Worm (Caenorhabditis elegans) whole organism, L4 larva: ENCODE results near the gene gcy-5.

Experiments used
- F44E2.7 ChIP-seq: fragments of 200-800 bp; sonication (Bioruptor generic); IDR thresholded peaks from 2 replicates; pipeline ENCODE4 v2.1.2; 2022; ENCODE audit warnings: missing genetic modification characterization, missing compliant biosample characterization
- dpl-1 ChIP-seq: fragments of 150-350 bp; optimal IDR thresholded peaks from 2 replicates; lab custom pipeline; 2014; ENCODE audit warnings: missing biosample characterization, missing genetic modification reagents, missing genetic modification characterization
- dve-1 ChIP-seq: sonication (generic microtip); optimal IDR thresholded peaks from 2 replicates; lab custom pipeline; 2017; ENCODE audit warnings: antibody characterized with exemption, mild to moderate bottlenecking, missing genetic modification characterization, missing compliant biosample characterization; ENCODE audit not compliant: insufficient read depth
- hlh-11 ChIP-seq: fragments of 200-800 bp; sonication (Bioruptor generic); optimal IDR thresholded peaks from 2 replicates; lab custom pipeline; 2018; ENCODE audit warnings: mild to moderate bottlenecking, missing genetic modification characterization, missing compliant biosample characterization
- lin-15B ChIP-seq: fragments of 150-350 bp; sonication (generic microtip); optimal IDR thresholded peaks from 3 replicates; lab custom pipeline; 2014; ENCODE audit warnings: missing biosample characterization, missing genetic modification characterization
- lir-3 ChIP-seq: sonication (generic microtip); optimal IDR thresholded peaks from 2 replicates; lab custom pipeline; 2016; ENCODE audit warnings: mild to moderate bottlenecking, missing genetic modification characterization, missing compliant biosample characterization
- madf-9 ChIP-seq: fragments of 200-800 bp; sonication (Bioruptor generic); conservative IDR thresholded peaks from 2 replicates; pipeline ENCODE4 v1.3.6; 2022; ENCODE audit warnings: missing genetic modification reagents, missing genetic modification characterization, missing compliant biosample characterization
- nhr-11 ChIP-seq: fragments of 150-350 bp; optimal IDR thresholded peaks from 2 replicates; lab custom pipeline; 2014; ENCODE audit warnings: missing biosample characterization, missing genetic modification characterization
- skn-1 ChIP-seq: fragments of 150-350 bp; optimal IDR thresholded peaks from 2 replicates; lab custom pipeline; 2014; ENCODE audit warnings: missing biosample characterization, missing genetic modification characterization
- snpc-4 ChIP-seq: fragments of 150-350 bp; optimal IDR thresholded peaks from 2 replicates; lab custom pipeline; 2014; ENCODE audit warnings: missing biosample characterization, missing genetic modification characterization
- unc-62 ChIP-seq, 3 experiments: fragments of 150-350 bp in 1 of 3; sonication (generic microtip); optimal IDR thresholded peaks in 2 of 3; peaks in 1 of 3; 1 replicate in 1 of 3; 2 replicates in 2 of 3; lab custom pipeline; 2014 to 2017; ENCODE audit warnings: missing biosample characterization in 3 of 3, missing genetic modification characterization in 3 of 3, missing genetic modification reagents in 3 of 3, missing genotype in 1 of 3

ce11 chrII:10261261-10261660 lies 54.8 kb downstream of the gcy-5 start:
- TF ChIP-seq dpl-1 (GFP tag; lab: Kevin White, UChicago) (no peak), lir-3 (tag; lab: Kevin White, UChicago) (no peak), madf-9 (GFP tag; lab: Robert Waterston, UW) (no peak), unc-62 (GFP tag; optimal IDR thresholded peaks at IDR 0.05 in 1 of 2; lab: Kevin White, UChicago) (peak in 1 of 2 experiments; percentile 95), unc-62 (tag; optimal IDR thresholded peaks at IDR 0.05; lab: Kevin White, UChicago) (no peak), dve-1 (tag; lab: Kevin White, UChicago) (no peak), lin-15B (tag; lab: Kevin White, UChicago) (no peak), nhr-11 (tag; lab: Kevin White, UChicago) (no peak), skn-1 (no peak), hlh-11 (no peak), snpc-4 (tag; lab: Kevin White, UChicago) (no peak), F44E2.7 (GFP tag; lab: Robert Waterston, UW) (no peak)
